Worm (Caenorhabditis elegans) whole organism, L3 larva: ENCODE results near the gene K11G9.5.

Experiments used
- R02D3.7 ChIP-seq: fragments of 150-350 bp; optimal IDR thresholded peaks from 2 replicates; lab custom pipeline; 2014; ENCODE audit warnings: missing biosample characterization, missing genetic modification characterization
- ZK546.5 ChIP-seq: sonication (generic microtip); optimal IDR thresholded peaks from 2 replicates; lab custom pipeline; 2017; ENCODE audit warnings: missing biosample characterization, missing genetic modification characterization
- aly-2 ChIP-seq: fragments of 150-350 bp; optimal IDR thresholded peaks from 2 replicates; lab custom pipeline; 2014; ENCODE audit warnings: missing biosample characterization, missing genetic modification characterization
- ceh-16 ChIP-seq: sonication (generic microtip); optimal IDR thresholded peaks from 2 replicates; lab custom pipeline; 2017; ENCODE audit warnings: missing biosample characterization, missing genetic modification characterization
- ceh-28 ChIP-seq: fragments of 150-350 bp; optimal IDR thresholded peaks from 2 replicates; lab custom pipeline; 2014; ENCODE audit warnings: missing biosample characterization, missing genetic modification reagents, missing genetic modification characterization
- ceh-82 ChIP-seq: fragments of 150-350 bp; optimal IDR thresholded peaks from 2 replicates; lab custom pipeline; 2014; ENCODE audit warnings: missing biosample characterization, missing genetic modification characterization
- egl-27 ChIP-seq: sonication (generic microtip); optimal IDR thresholded peaks from 4 replicates; lab custom pipeline; 2017; ENCODE audit warnings: missing biosample characterization, missing genetic modification reagents, missing genetic modification characterization
- egl-5 ChIP-seq: fragments of 150-350 bp; optimal IDR thresholded peaks from 2 replicates; lab custom pipeline; 2017; ENCODE audit warnings: missing biosample characterization, missing genetic modification reagents, missing genetic modification characterization, inconsistent platforms
- elt-1 ChIP-seq: fragments of 150-350 bp; optimal IDR thresholded peaks from 2 replicates; lab custom pipeline; 2014; ENCODE audit warnings: missing biosample characterization, missing genetic modification characterization
- elt-2 ChIP-seq: sonication (generic microtip); optimal IDR thresholded peaks from 2 replicates; lab custom pipeline; 2016; ENCODE audit warnings: missing genetic modification reagents, mild to moderate bottlenecking, missing genetic modification characterization, missing compliant biosample characterization
- elt-3 ChIP-seq, 3 experiments: fragments of 150-350 bp in 1 of 3; sonication (generic microtip) in 2 of 3; optimal IDR thresholded peaks; 2 replicates in 2 of 3; 4 replicates in 1 of 3; lab custom pipeline; 2014 to 2017; ENCODE audit warnings: missing biosample characterization in 3 of 3, missing genetic modification characterization in 3 of 3
- eor-1 ChIP-seq, 2 experiments: fragments of 150-350 bp; optimal IDR thresholded peaks; 2 replicates each; lab custom pipeline; 2014 to 2018; ENCODE audit warnings: missing biosample characterization in 2 of 2, missing genetic modification characterization in 2 of 2
- fkh-10 ChIP-seq: sonication (generic microtip); optimal IDR thresholded peaks from 2 replicates; lab custom pipeline; 2017; ENCODE audit warnings: missing biosample characterization, missing genetic modification reagents, missing genetic modification characterization
- fos-1 ChIP-seq: fragments of 150-350 bp; optimal IDR thresholded peaks from 2 replicates; lab custom pipeline; 2014; ENCODE audit warnings: missing biosample characterization, missing genetic modification characterization
- lin-39 ChIP-seq: fragments of 150-350 bp; optimal IDR thresholded peaks from 2 replicates; lab custom pipeline; 2018; ENCODE audit warnings: missing biosample characterization, missing genetic modification reagents, missing genetic modification characterization
- mdl-1 ChIP-seq: fragments of 150-350 bp; optimal IDR thresholded peaks from 2 replicates; lab custom pipeline; 2014; ENCODE audit warnings: missing biosample characterization, missing genetic modification characterization
- mml-1 ChIP-seq: fragments of 150-350 bp; sonication (generic microtip); optimal IDR thresholded peaks from 3 replicates; lab custom pipeline; 2014; ENCODE audit warnings: missing biosample characterization, missing genetic modification characterization
- nfya-1 ChIP-seq: sonication (generic microtip); optimal IDR thresholded peaks from 2 replicates; lab custom pipeline; 2017; ENCODE audit warnings: missing genetic modification characterization, mild to moderate bottlenecking, missing compliant biosample characterization, antibody characterized with exemption, moderate library complexity; ENCODE audit not compliant: insufficient read depth
- nhr-11 ChIP-seq: fragments of 150-350 bp; optimal IDR thresholded peaks from 2 replicates; lab custom pipeline; 2014; ENCODE audit warnings: missing biosample characterization, missing genetic modification characterization
- nhr-12 ChIP-seq: fragments of 150-350 bp; optimal IDR thresholded peaks from 2 replicates; lab custom pipeline; 2014; ENCODE audit warnings: missing biosample characterization, missing genetic modification characterization
- nhr-25 ChIP-seq: sonication (generic microtip); optimal IDR thresholded peaks from 2 replicates; lab custom pipeline; 2017; ENCODE audit warnings: missing biosample characterization, missing genetic modification characterization
- nhr-28 ChIP-seq: fragments of 150-350 bp; optimal IDR thresholded peaks from 2 replicates; lab custom pipeline; 2014; ENCODE audit warnings: missing biosample characterization, missing genetic modification characterization
- nhr-43 ChIP-seq: sonication (generic microtip); optimal IDR thresholded peaks from 2 replicates; lab custom pipeline; 2016; ENCODE audit warnings: mild to moderate bottlenecking, missing genetic modification characterization, missing compliant biosample characterization; ENCODE audit not compliant: poor library complexity, severe bottlenecking
- nhr-67 ChIP-seq: fragments of 150-350 bp; optimal IDR thresholded peaks from 2 replicates; lab custom pipeline; 2014; ENCODE audit warnings: missing biosample characterization, missing genetic modification characterization
- nhr-76 ChIP-seq: fragments of 150-350 bp; sonication (generic microtip); optimal IDR thresholded peaks from 5 replicates; lab custom pipeline; 2014; ENCODE audit warnings: missing biosample characterization, missing genetic modification characterization
- nhr-77 ChIP-seq: fragments of 150-350 bp; optimal IDR thresholded peaks from 2 replicates; lab custom pipeline; 2014; ENCODE audit warnings: missing biosample characterization, missing genetic modification characterization
- pha-4 ChIP-seq: fragments of 150-350 bp; optimal IDR thresholded peaks from 2 replicates; lab custom pipeline; 2014; ENCODE audit warnings: missing biosample characterization, missing genetic modification reagents, missing genetic modification characterization
- sea-2 ChIP-seq: fragments of 150-350 bp; sonication (generic microtip); optimal IDR thresholded peaks from 4 replicates; lab custom pipeline; 2014; ENCODE audit warnings: missing biosample characterization, missing genetic modification reagents, missing genetic modification characterization
- skn-1 ChIP-seq: fragments of 150-350 bp; optimal IDR thresholded peaks from 2 replicates; lab custom pipeline; 2014; ENCODE audit warnings: missing biosample characterization, missing genetic modification characterization
- snpc-4 ChIP-seq: fragments of 150-350 bp; optimal IDR thresholded peaks from 2 replicates; lab custom pipeline; 2014; ENCODE audit warnings: missing biosample characterization, missing genetic modification characterization
- tbx-2 ChIP-seq: sonication (generic microtip); optimal IDR thresholded peaks from 2 replicates; lab custom pipeline; 2016; ENCODE audit warnings: mild to moderate bottlenecking, missing genetic modification characterization, missing compliant biosample characterization
- unc-39 ChIP-seq: sonication (generic microtip); optimal IDR thresholded peaks from 4 replicates; lab custom pipeline; 2017; ENCODE audit warnings: missing biosample characterization, missing genetic modification characterization
- unc-62 ChIP-seq: fragments of 150-350 bp; sonication (generic microtip); optimal IDR thresholded peaks from 4 replicates; lab custom pipeline; 2014; ENCODE audit warnings: missing biosample characterization, missing genetic modification reagents, missing genetic modification characterization
- zag-1 ChIP-seq: fragments of 150-350 bp; optimal IDR thresholded peaks from 2 replicates; lab custom pipeline; 2014; ENCODE audit warnings: missing biosample characterization, missing genetic modification characterization
- ztf-4 ChIP-seq: fragments of 150-350 bp; optimal IDR thresholded peaks from 2 replicates; lab custom pipeline; 2014; ENCODE audit warnings: missing biosample characterization, missing genetic modification characterization

K11G9.5 gene

DNA sequence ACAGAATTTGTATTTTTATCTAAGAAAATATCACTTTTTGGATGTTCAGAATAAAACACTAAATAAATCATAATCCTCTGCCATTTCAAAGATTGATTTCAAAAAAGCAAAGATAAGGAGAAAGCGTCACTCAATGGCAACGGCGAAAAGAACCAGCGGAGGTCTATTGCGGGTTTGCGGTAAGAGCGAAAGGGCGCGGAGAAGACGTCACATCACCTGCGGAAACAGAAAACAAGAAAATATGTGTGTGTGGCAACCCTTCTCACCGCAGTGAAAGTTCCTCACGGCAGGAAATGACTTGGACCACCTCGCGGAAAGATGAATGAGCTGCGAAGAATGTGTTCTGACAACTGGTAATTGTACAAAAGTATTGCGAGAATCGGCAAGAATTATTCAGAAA is 11.5 kb upstream of the K11G9.5 start:
- no peak for TF ChIP-seq elt-3 (tag; optimal IDR thresholded peaks at IDR 0.05; lab: Kevin White, UChicago)
- no peak for TF ChIP-seq eor-1 (tag; optimal IDR thresholded peaks at IDR 0.05; lab: Kevin White, UChicago)
- TF ChIP-seq lin-39 (tag; lab: Kevin White, UChicago), result no peak
- no peak for TF ChIP-seq nfya-1 (tag; lab: Kevin White, UChicago)
- TF ChIP-seq nhr-67 (tag; lab: Kevin White, UChicago), result no peak
- TF ChIP-seq mdl-1 (tag; lab: Kevin White, UChicago), result no peak
- no peak for TF ChIP-seq ztf-4 (tag; lab: Kevin White, UChicago)
- TF ChIP-seq aly-2 (tag; lab: Kevin White, UChicago), result no peak
- no peak for TF ChIP-seq ceh-82 (tag; lab: Kevin White, UChicago)
- TF ChIP-seq nhr-11 (tag; lab: Kevin White, UChicago), result no peak
- no peak for TF ChIP-seq ceh-28
- no peak for TF ChIP-seq ceh-16 (tag; lab: Kevin White, UChicago)
- no peak for TF ChIP-seq unc-39
- no peak for TF ChIP-seq skn-1 (tag; lab: Kevin White, UChicago)
- TF ChIP-seq tbx-2, result no peak
- no peak for TF ChIP-seq elt-1 (tag; lab: Kevin White, UChicago)
- TF ChIP-seq, all 47 proteins: peak for 0

DNA sequence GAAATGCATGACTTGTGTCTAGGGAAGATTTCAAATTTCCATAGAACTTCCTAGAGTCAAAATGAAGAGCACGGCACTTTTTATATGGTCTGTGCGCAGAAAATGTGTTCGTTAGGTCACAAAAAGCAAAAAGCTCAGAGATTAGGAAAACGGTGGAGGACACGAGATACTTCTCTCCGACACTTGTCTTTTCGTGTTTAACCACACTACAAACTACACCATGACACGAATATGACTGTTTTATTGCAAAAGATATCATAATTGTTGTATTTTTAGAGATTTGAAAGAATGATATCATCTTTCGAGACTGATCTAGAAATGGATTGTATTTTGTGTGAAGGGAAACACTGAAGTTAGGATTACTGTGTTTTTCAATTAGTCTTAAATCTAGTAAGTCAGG is 10.7 kb upstream of the K11G9.5 start:
- TF ChIP-seq nhr-43 (peak; percentile 31), nhr-25 (tag; lab: Kevin White, UChicago) (peak; percentile 1), egl-5 (tag; lab: Kevin White, UChicago) (no peak)

DNA sequence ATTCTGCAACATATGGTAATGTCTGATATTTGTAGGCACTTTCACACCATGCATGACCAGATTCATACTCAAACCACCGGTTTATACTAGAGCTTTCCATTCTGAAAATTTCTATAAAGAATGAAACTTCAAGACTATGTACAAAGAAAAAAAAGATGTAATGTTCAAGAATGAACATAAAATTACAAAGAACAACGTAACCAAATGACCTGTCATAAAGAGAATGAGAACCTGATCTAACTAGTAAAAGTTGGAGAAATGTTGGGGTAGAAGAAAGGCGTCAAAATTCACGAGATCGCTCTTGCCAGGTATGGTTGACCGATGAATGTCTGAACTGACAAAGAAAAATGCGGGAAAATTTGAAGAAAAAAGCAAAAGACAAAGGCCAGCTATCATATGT is 9.3 kb upstream of the K11G9.5 start, which contains the start of gene W02F12.2:
TSS of gene W02F12.2 (minus strand) at position 101 of the 400 bp plus-strand sequence.
- no peak for TF ChIP-seq elt-3 (tag; optimal IDR thresholded peaks at IDR 0.05; lab: Kevin White, UChicago)
- no peak for TF ChIP-seq snpc-4 (tag; lab: Kevin White, UChicago)
- TF ChIP-seq ceh-28, result no peak
- no peak for TF ChIP-seq elt-2 (tag; lab: Kevin White, UChicago)
- TF ChIP-seq pha-4 (tag; lab: Kevin White, UChicago), result no peak
- no peak for TF ChIP-seq nhr-28 (tag; lab: Kevin White, UChicago)
- no peak for TF ChIP-seq nfya-1 (tag; lab: Kevin White, UChicago)
- no peak for TF ChIP-seq sea-2
- TF ChIP-seq fkh-10 (GFP tag; lab: Kevin White, UChicago), result no peak
- TF ChIP-seq fos-1 (tag; lab: Kevin White, UChicago), result no peak
- TF ChIP-seq lin-39 (tag; lab: Kevin White, UChicago), result no peak
- TF ChIP-seq R02D3.7, result no peak
- TF ChIP-seq egl-27, result no peak
- no peak for TF ChIP-seq mml-1 (tag; lab: Kevin White, UChicago)
- TF ChIP-seq nhr-12 (tag; lab: Kevin White, UChicago), result no peak
- no peak for TF ChIP-seq ceh-82 (tag; lab: Kevin White, UChicago)
- TF ChIP-seq nhr-77, result no peak
- TF ChIP-seq, all 47 proteins: peak for 0

DNA sequence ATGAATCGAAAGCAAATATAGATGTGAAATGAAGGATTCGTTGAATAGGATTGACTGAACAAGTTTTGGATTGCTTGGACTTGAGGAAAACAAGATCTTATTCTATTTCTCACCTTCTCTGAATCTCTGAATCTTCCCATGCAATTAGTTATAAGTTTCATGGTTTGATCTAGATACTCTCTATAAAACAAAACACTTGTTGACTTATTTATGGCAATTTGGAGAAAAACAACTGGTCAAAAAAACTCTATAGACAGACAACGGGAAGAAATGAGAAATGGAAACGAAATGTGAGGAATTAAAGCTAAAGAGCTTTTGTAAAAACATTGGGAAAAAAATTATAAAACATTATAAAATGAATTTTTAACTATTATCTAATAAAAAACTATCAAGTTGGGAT is 6.4 kb upstream of the K11G9.5 start, which contains the start of gene W02F12.8:
TSS of gene W02F12.8 (minus strand) at position 101 of the 400 bp plus-strand sequence.
- TF ChIP-seq nfya-1 (tag; lab: Kevin White, UChicago) (no peak), R02D3.7 (no peak), nhr-76 (tag; lab: Kevin White, UChicago) (no peak), ZK546.5 (tag; lab: Kevin White, UChicago) (no peak), tbx-2 (no peak), sea-2 (no peak), nhr-25 (tag; lab: Kevin White, UChicago) (no peak), unc-62 (GFP tag; lab: Kevin White, UChicago) (no peak), egl-5 (tag; lab: Kevin White, UChicago) (no peak), lin-39 (tag; lab: Kevin White, UChicago) (no peak), elt-3 (tag; optimal IDR thresholded peaks at IDR 0.05; lab: Kevin White, UChicago) (no peak), ceh-16 (tag; lab: Kevin White, UChicago) (no peak), fos-1 (tag; lab: Kevin White, UChicago) (no peak), ceh-28 (no peak), zag-1 (tag; lab: Kevin White, UChicago) (no peak), snpc-4 (tag; lab: Kevin White, UChicago) (no peak), fkh-10 (GFP tag; lab: Kevin White, UChicago) (no peak), nhr-67 (tag; lab: Kevin White, UChicago) (no peak), nhr-11 (tag; lab: Kevin White, UChicago) (no peak)
